Fruit fly (Drosophila melanogaster) whole organism, prepupa: ENCODE data around the gene Cys.

Experiments
- CG10669 ChIP-seq: fragments of 200-800 bp; sonication (Bioruptor generic); optimal IDR thresholded peaks from 3 replicates; lab custom pipeline; 2018; ENCODE audit warnings: missing biosample characterization, mild to moderate bottlenecking, missing genetic modification characterization, moderate library complexity
- CG11294 ChIP-seq: fragments of 200-800 bp; sonication (Bioruptor generic); IDR thresholded peaks from 2 replicates; pipeline ENCODE4 v1.3.6; 2022; ENCODE audit warnings: missing biosample characterization, missing genetic modification characterization
- Met ChIP-seq: fragments of 200-800 bp; sonication (Bioruptor generic); optimal IDR thresholded peaks from 3 replicates; lab custom pipeline; 2016; ENCODE audit warnings: missing biosample characterization, missing genetic modification characterization
- Sox102F ChIP-seq: fragments of 200-800 bp; sonication (Bioruptor generic); optimal IDR thresholded peaks from 2 replicates; lab custom pipeline; 2016; ENCODE audit warnings: missing biosample characterization, mild to moderate bottlenecking, missing genetic modification characterization
- salr ChIP-seq, 2 experiments: fragments of 200-800 bp; sonication (Bioruptor generic); optimal IDR thresholded peaks; 3 replicates each; lab custom pipeline; 2016 to 2018; ENCODE audit warnings: missing biosample characterization in 2 of 2, missing genetic modification characterization in 2 of 2, mild to moderate bottlenecking in 1 of 2

dm6 chr3R:14580045-14580579 lies 10.7 kb upstream of the Cys start:
- TF ChIP-seq CG10669 (no peak), Met (GFP tag; lab: Kevin White, UChicago) (no peak), CG11294 (GFP tag; lab: Robert Waterston, UW) (no peak), Sox102F (GFP tag; lab: Kevin White, UChicago) (no peak), salr (GFP tag; optimal IDR thresholded peaks at IDR 0.05; lab: Kevin White, UChicago) (no peak)
